ENCODE assay signal across 1 fruit fly cellular context in the genomic region with DNA sequence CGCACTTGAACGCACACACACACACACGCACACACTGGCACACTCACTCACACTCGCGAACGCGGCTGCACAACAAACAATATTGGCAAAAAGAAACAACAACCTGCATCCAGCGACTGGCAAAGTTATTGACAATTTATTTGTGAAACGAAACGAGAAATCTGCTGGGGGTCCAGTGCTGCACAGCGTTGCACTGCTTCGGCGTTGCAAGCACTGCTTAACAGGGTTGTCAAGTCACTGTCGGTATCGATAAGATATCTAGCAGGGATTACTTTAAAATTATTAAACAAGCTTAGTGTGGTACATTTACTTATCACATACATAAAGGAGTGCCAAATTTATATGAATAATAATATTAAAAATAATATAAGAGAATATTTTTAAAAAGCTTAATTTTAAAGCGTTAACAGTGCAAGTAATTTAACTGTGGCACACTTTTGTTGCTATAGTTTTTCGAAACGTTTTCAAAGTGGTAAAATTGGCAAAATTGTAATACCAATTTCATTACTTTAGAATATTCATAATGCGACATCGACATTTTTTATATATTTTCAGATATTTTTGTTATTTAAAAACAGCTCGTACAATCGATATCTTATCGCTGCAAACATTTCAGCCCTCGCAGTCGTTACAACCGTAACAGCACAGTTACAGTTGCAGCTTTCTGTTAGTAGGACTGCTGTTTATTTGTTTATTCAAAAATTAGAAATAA.
TF ChIP-seq lines count a peak whose summit lies in the region.

dsd (minus strand) TSS at position 179 of the 712 bp plus-strand sequence.
Tusp (plus strand) TSS at position 662 of the 712 bp plus-strand sequence.

TF ChIP-seq in whole organism, embryonic, 481 proteins besides CTCF, POLR2A, EP300 and RAD21 (continued from another document and continues in another):
- TF ChIP-seq sug (tag; optimal IDR thresholded peaks at IDR 0.05; lab: Kevin White, UChicago) = peak; percentile 100
- peak; percentile 73 for TF ChIP-seq B-H2 (GFP tag; optimal IDR thresholded peaks at IDR 0.05; lab: Kevin White, UChicago)
- TF ChIP-seq Antp (GFP tag; optimal IDR thresholded peaks at IDR 0.05; lab: Kevin White, UChicago) = peak; percentile 86
- peak; percentile 77 for TF ChIP-seq Aef1 (GFP tag; IDR thresholded peaks at IDR 0.05; lab: Robert Waterston, UW)
- TF ChIP-seq CG2875 (GFP tag; optimal IDR thresholded peaks at IDR 0.05; lab: Kevin White, UChicago) = peak; percentile 26
- TF ChIP-seq CG12155 (GFP tag; optimal IDR thresholded peaks at IDR 0.05; lab: Kevin White, UChicago) = peak; percentile 84
- peak; percentile 72 for TF ChIP-seq CG12104 (GFP tag; optimal IDR thresholded peaks at IDR 0.05; lab: Kevin White, UChicago)
- peak; percentile 46; the same call in 2 of the 3 replicates for TF ChIP-seq CG7357 (GFP tag; IDR thresholded peaks at IDR 0.05; lab: Robert Waterston, UW)
- peak; percentile 20; the same call in 1 of the 2 replicates for TF ChIP-seq Oaz (GFP tag; IDR thresholded peaks at IDR 0.05; lab: Robert Waterston, UW)
- peak; percentile 14 for TF ChIP-seq onecut (GFP tag; IDR thresholded peaks at IDR 0.05; lab: Robert Waterston, UW)
- TF ChIP-seq CG8359 (GFP tag; optimal IDR thresholded peaks at IDR 0.05; lab: Kevin White, UChicago; ENCODE audit: borderline replicate concordance) = no peak
- TF ChIP-seq ac (GFP tag; optimal IDR thresholded peaks at IDR 0.05; lab: Kevin White, UChicago) = no peak
- TF ChIP-seq Awh (GFP tag; IDR thresholded peaks at IDR 0.05; lab: Robert Waterston, UW) = peak; percentile 48
- TF ChIP-seq nau (GFP tag; optimal IDR thresholded peaks at IDR 0.05; lab: Kevin White, UChicago) = no peak
- TF ChIP-seq Doc2 (GFP tag; IDR thresholded peaks at IDR 0.05; lab: Robert Waterston, UW) = no peak
- TF ChIP-seq Dip3 (GFP tag; optimal IDR thresholded peaks at IDR 0.05; lab: Kevin White, UChicago) = peak; percentile 72
- peak; percentile 71 for TF ChIP-seq CG11504 (tag; optimal IDR thresholded peaks at IDR 0.05; lab: Kevin White, UChicago)
- peak; percentile 76 for TF ChIP-seq dysf (GFP tag; IDR thresholded peaks at IDR 0.05; lab: Robert Waterston, UW)
- TF ChIP-seq dan (GFP tag; IDR thresholded peaks at IDR 0.05; lab: Robert Waterston, UW) = no peak
- TF ChIP-seq tgo (GFP tag; IDR thresholded peaks at IDR 0.05; lab: Robert Waterston, UW) = peak; percentile 64; the same call in 2 of the 3 replicates
- TF ChIP-seq CG14710 (tag; optimal IDR thresholded peaks at IDR 0.05; lab: Kevin White, UChicago) = peak; percentile 77
- TF ChIP-seq zen (tag; optimal IDR thresholded peaks at IDR 0.05; lab: Kevin White, UChicago) = peak; percentile 48
- peak; percentile 35 for TF ChIP-seq slp2 (GFP tag; optimal IDR thresholded peaks at IDR 0.05; lab: Kevin White, UChicago)
- TF ChIP-seq CG6272 (GFP tag; IDR thresholded peaks at IDR 0.05; lab: Robert Waterston, UW) = peak; percentile 68
- peak; percentile 82 for TF ChIP-seq vvl (GFP tag; IDR thresholded peaks at IDR 0.05; lab: Robert Waterston, UW)
- peak; percentile 80; the same call in 2 of the 4 replicates for TF ChIP-seq chinmo (GFP tag; IDR thresholded peaks at IDR 0.05; lab: Robert Waterston, UW; ENCODE audit: partially characterized antibody)
- peak; percentile 66 for TF ChIP-seq Meics (GFP tag; optimal IDR thresholded peaks at IDR 0.05; lab: Kevin White, UChicago)
- peak; percentile 54 to 77 for TF ChIP-seq Hr51 (GFP tag; optimal IDR thresholded peaks at IDR 0.05; lab: Kevin White, UChicago)
- TF ChIP-seq slou (GFP tag; optimal IDR thresholded peaks at IDR 0.05; lab: Kevin White, UChicago) = peak; percentile 60
- TF ChIP-seq al (GFP tag; IDR thresholded peaks at IDR 0.05; lab: Robert Waterston, UW) = peak; percentile 69
- peak; percentile 68 for TF ChIP-seq dmrt99B (tag; optimal IDR thresholded peaks at IDR 0.05; lab: Kevin White, UChicago)
- TF ChIP-seq wor (GFP tag; IDR thresholded peaks at IDR 0.05; lab: Robert Waterston, UW) = no peak
- TF ChIP-seq CG11398 (GFP tag; optimal IDR thresholded peaks at IDR 0.05; lab: Kevin White, UChicago) = peak; percentile 24
- TF ChIP-seq E2f2 (GFP tag; IDR thresholded peaks at IDR 0.05; lab: Robert Waterston, UW) = peak; percentile 5; the same call in 1 of the 2 replicates
- TF ChIP-seq Camta (GFP tag; optimal IDR thresholded peaks at IDR 0.05; lab: Kevin White, UChicago) = peak; percentile 7
- peak; percentile 73 for TF ChIP-seq CG7987 (GFP tag; optimal IDR thresholded peaks at IDR 0.05; lab: Kevin White, UChicago)
- peak; percentile 69 for TF ChIP-seq Dek (tag; optimal IDR thresholded peaks at IDR 0.05; lab: Kevin White, UChicago)
- peak; percentile 50 for TF ChIP-seq Usf (GFP tag; optimal IDR thresholded peaks at IDR 0.05; lab: Kevin White, UChicago)
- 0 out of 2 replicates have a peak, but pooled peaks have one; percentile 36 for TF ChIP-seq klu (GFP tag; IDR thresholded peaks at IDR 0.05; lab: Robert Waterston, UW)
- peak; percentile 70 for TF ChIP-seq tio (GFP tag; optimal IDR thresholded peaks at IDR 0.05; lab: Kevin White, UChicago)
- peak; percentile 32 for TF ChIP-seq odd (GFP tag; optimal IDR thresholded peaks at IDR 0.05; lab: Kevin White, UChicago)
- TF ChIP-seq CG7372 (GFP tag; IDR thresholded peaks at IDR 0.05; lab: Robert Waterston, UW) = peak; percentile 55; the same call in 1 of the 2 replicates
- peak; percentile 14 for TF ChIP-seq HmgD (GFP tag; optimal IDR thresholded peaks at IDR 0.05; lab: Kevin White, UChicago)
- peak; percentile 48; the same call in 1 of the 2 replicates for TF ChIP-seq Ada2b (GFP tag; IDR thresholded peaks at IDR 0.05; lab: Robert Waterston, UW)
- TF ChIP-seq hkb (optimal IDR thresholded peaks at IDR 0.05; lab: Kevin White, UChicago) = no peak
- TF ChIP-seq hkb (GFP tag; IDR thresholded peaks at IDR 0.05; lab: Robert Waterston, UW) = peak; percentile 47
- peak; percentile 66 for TF ChIP-seq vfl (GFP tag; optimal IDR thresholded peaks at IDR 0.05; lab: Kevin White, UChicago)
- TF ChIP-seq CG15601 (tag; optimal IDR thresholded peaks at IDR 0.05; lab: Kevin White, UChicago) = peak; percentile 61
- TF ChIP-seq shn (GFP tag; optimal IDR thresholded peaks at IDR 0.05; lab: Kevin White, UChicago) = peak; percentile 75
- peak; percentile 21; the same call in 1 of the 3 replicates for TF ChIP-seq CG2199 (GFP tag; IDR thresholded peaks at IDR 0.05; lab: Robert Waterston, UW)
- peak; percentile 85 for TF ChIP-seq chn (GFP tag; optimal IDR thresholded peaks at IDR 0.05; lab: Kevin White, UChicago)
- TF ChIP-seq Fer1 (GFP tag; optimal IDR thresholded peaks at IDR 0.05; lab: Kevin White, UChicago) = peak; percentile 39
- TF ChIP-seq CG17361 (GFP tag; IDR thresholded peaks at IDR 0.05; lab: Robert Waterston, UW) = peak; percentile 85
- TF ChIP-seq CG6854 (GFP tag; optimal IDR thresholded peaks at IDR 0.05; lab: Kevin White, UChicago) = no peak
- no peak for TF ChIP-seq Nf-YA (GFP tag; IDR thresholded peaks at IDR 0.05; lab: Robert Waterston, UW)
- TF ChIP-seq Hr78 (GFP tag; optimal IDR thresholded peaks at IDR 0.05; lab: Kevin White, UChicago) = no peak
- TF ChIP-seq Six4 (GFP tag; optimal IDR thresholded peaks at IDR 0.05; lab: Kevin White, UChicago) = peak; percentile 58
- peak; percentile 76 for TF ChIP-seq CG34422 (GFP tag; IDR thresholded peaks at IDR 0.05; lab: Robert Waterston, UW)
- peak; percentile 75 for TF ChIP-seq gcm2 (GFP tag; optimal IDR thresholded peaks at IDR 0.05; lab: Kevin White, UChicago)
- TF ChIP-seq gro (GFP tag; optimal IDR thresholded peaks at IDR 0.05; lab: Kevin White, UChicago) = peak; percentile 65
- peak; percentile 44 for TF ChIP-seq Asciz (GFP tag; optimal IDR thresholded peaks at IDR 0.05; lab: Kevin White, UChicago)
- TF ChIP-seq pita (GFP tag; optimal IDR thresholded peaks at IDR 0.05; lab: Kevin White, UChicago) = no peak
- TF ChIP-seq Nf-YB (GFP tag; optimal IDR thresholded peaks at IDR 0.05; lab: Kevin White, UChicago) = peak; percentile 3
- peak; percentile 74 for TF ChIP-seq CG13775 (GFP tag; optimal IDR thresholded peaks at IDR 0.05; lab: Kevin White, UChicago)
- no peak for TF ChIP-seq Stat92E (GFP tag; optimal IDR thresholded peaks at IDR 0.05; lab: Kevin White, UChicago)
- no peak for TF ChIP-seq hth (optimal IDR thresholded peaks at IDR 0.05; lab: Kevin White, UChicago)
- TF ChIP-seq CG34376 (GFP tag; optimal IDR thresholded peaks at IDR 0.05; lab: Kevin White, UChicago) = no peak
- peak; percentile 75 for TF ChIP-seq CoRest (tag; optimal IDR thresholded peaks at IDR 0.05; lab: Kevin White, UChicago)
- TF ChIP-seq CG18011 (GFP tag; optimal IDR thresholded peaks at IDR 0.05; lab: Kevin White, UChicago) = peak; percentile 50
- no peak for TF ChIP-seq seq (GFP tag; IDR thresholded peaks at IDR 0.05; lab: Robert Waterston, UW)
- peak; percentile 39 for TF ChIP-seq BtbVII (GFP tag; optimal IDR thresholded peaks at IDR 0.05; lab: Kevin White, UChicago)
- peak; percentile 15 for TF ChIP-seq CG15073 (GFP tag; optimal IDR thresholded peaks at IDR 0.05; lab: Kevin White, UChicago)
- TF ChIP-seq D19A (tag; optimal IDR thresholded peaks at IDR 0.05; lab: Kevin White, UChicago) = peak; percentile 47
- TF ChIP-seq fu2 (GFP tag; optimal IDR thresholded peaks at IDR 0.05; lab: Kevin White, UChicago) = peak; percentile 71
- TF ChIP-seq CG10543 (GFP tag; optimal IDR thresholded peaks at IDR 0.05; lab: Kevin White, UChicago) = peak; percentile 79
- peak; percentile 68 for TF ChIP-seq Rx (GFP tag; IDR thresholded peaks at IDR 0.05; lab: Robert Waterston, UW)
- TF ChIP-seq tna (GFP tag; IDR thresholded peaks at IDR 0.05; lab: Robert Waterston, UW; ENCODE audit: partially characterized antibody) = peak; percentile 24; the same call in 1 of the 2 replicates
- peak; percentile 11 for TF ChIP-seq CG17912 (GFP tag; optimal IDR thresholded peaks at IDR 0.05; lab: Kevin White, UChicago)
- no peak for TF ChIP-seq CG3838 (GFP tag; optimal IDR thresholded peaks at IDR 0.05; lab: Kevin White, UChicago)
- TF ChIP-seq dpn (GFP tag; optimal IDR thresholded peaks at IDR 0.05; lab: Kevin White, UChicago) = peak; percentile 74 to 85
- peak; percentile 4 for TF ChIP-seq nom (GFP tag; optimal IDR thresholded peaks at IDR 0.05; lab: Kevin White, UChicago)
- peak; percentile 39 for TF ChIP-seq CG31388 (GFP tag; optimal IDR thresholded peaks at IDR 0.05; lab: Kevin White, UChicago)
- TF ChIP-seq CG14014 (GFP tag; IDR thresholded peaks at IDR 0.05; lab: Robert Waterston, UW) = peak; percentile 77
- peak; percentile 87 for TF ChIP-seq Gug (GFP tag; IDR thresholded peaks at IDR 0.05; lab: Robert Waterston, UW)
- TF ChIP-seq CG13894 (tag; optimal IDR thresholded peaks at IDR 0.05; lab: Kevin White, UChicago) = peak; percentile 13
- TF ChIP-seq ttk (GFP tag; IDR thresholded peaks at IDR 0.05; lab: Robert Waterston, UW) = peak; percentile 77
- peak; percentile 66 for TF ChIP-seq ssp (GFP tag; IDR thresholded peaks at IDR 0.05; lab: Robert Waterston, UW)
- peak; percentile 79 for TF ChIP-seq CG18599 (GFP tag; optimal IDR thresholded peaks at IDR 0.05; lab: Kevin White, UChicago)
- peak; percentile 81 for TF ChIP-seq lilli (GFP tag; optimal IDR thresholded peaks at IDR 0.05; lab: Kevin White, UChicago)
- peak; percentile 57 for TF ChIP-seq Opbp (GFP tag; IDR thresholded peaks at IDR 0.05; lab: Robert Waterston, UW; ENCODE audit: partially characterized antibody)
- no peak for TF ChIP-seq run (tag; optimal IDR thresholded peaks at IDR 0.05; lab: Kevin White, UChicago)
- TF ChIP-seq CG8281 (tag; optimal IDR thresholded peaks at IDR 0.05; lab: Kevin White, UChicago) = peak; percentile 50
- TF ChIP-seq CG7928 (GFP tag; optimal IDR thresholded peaks at IDR 0.05; lab: Kevin White, UChicago) = peak; percentile 74
- no peak for TF ChIP-seq corto (GFP tag; optimal IDR thresholded peaks at IDR 0.05; lab: Kevin White, UChicago)
- peak; percentile 11; the same call in 1 of the 2 replicates for TF ChIP-seq bbx (GFP tag; IDR thresholded peaks at IDR 0.05; lab: Robert Waterston, UW; ENCODE audit: partially characterized antibody)
- peak; percentile 11 for TF ChIP-seq crc (GFP tag; optimal IDR thresholded peaks at IDR 0.05; lab: Kevin White, UChicago)
- TF ChIP-seq CG42726 (GFP tag; IDR thresholded peaks at IDR 0.05; lab: Robert Waterston, UW; ENCODE audit: partially characterized antibody) = 0 out of 2 replicates have a peak, but pooled peaks have one; percentile 58
- TF ChIP-seq Dp (GFP tag; optimal IDR thresholded peaks at IDR 0.05; lab: Kevin White, UChicago) = peak; percentile 25
- TF ChIP-seq mld (GFP tag; IDR thresholded peaks at IDR 0.05; lab: Robert Waterston, UW; ENCODE audit: partially characterized antibody) = no peak
- TF ChIP-seq Mes4 (GFP tag; optimal IDR thresholded peaks at IDR 0.05; lab: Kevin White, UChicago) = peak; percentile 6
- peak; percentile 52 for TF ChIP-seq CG5180 (GFP tag; optimal IDR thresholded peaks at IDR 0.05; lab: Kevin White, UChicago)
- peak; percentile 66 for TF ChIP-seq tx (GFP tag; optimal IDR thresholded peaks at IDR 0.05; lab: Kevin White, UChicago)
- TF ChIP-seq pfk (GFP tag; optimal IDR thresholded peaks at IDR 0.05; lab: Kevin White, UChicago) = peak; percentile 75
- peak; percentile 54 for TF ChIP-seq CG18476 (GFP tag; optimal IDR thresholded peaks at IDR 0.05; lab: Kevin White, UChicago)
- TF ChIP-seq CG16863 (GFP tag; optimal IDR thresholded peaks at IDR 0.05; lab: Kevin White, UChicago) = peak; percentile 62
- peak; percentile 72; the same call in 1 of the 2 replicates for TF ChIP-seq CG1024 (GFP tag; IDR thresholded peaks at IDR 0.05; lab: Robert Waterston, UW)
- peak; percentile 48; the same call in 1 of the 3 replicates for TF ChIP-seq CG2889 (GFP tag; IDR thresholded peaks at IDR 0.05; lab: Robert Waterston, UW)
- TF ChIP-seq CG1832 (GFP tag; optimal IDR thresholded peaks at IDR 0.05; lab: Kevin White, UChicago) = no peak
- peak; percentile 12 for TF ChIP-seq D19B (GFP tag; optimal IDR thresholded peaks at IDR 0.05; lab: Kevin White, UChicago)
- TF ChIP-seq CG17612 (GFP tag; IDR thresholded peaks at IDR 0.05; lab: Robert Waterston, UW) = 0 out of 2 replicates have a peak, but pooled peaks have one; percentile 17
- TF ChIP-seq CG4820 (GFP tag; optimal IDR thresholded peaks at IDR 0.05; lab: Kevin White, UChicago) = peak; percentile 68
- TF ChIP-seq CG10462 (GFP tag; optimal IDR thresholded peaks at IDR 0.05; lab: Kevin White, UChicago) = peak; percentile 77
- TF ChIP-seq CG15479 (GFP tag; optimal IDR thresholded peaks at IDR 0.05; lab: Kevin White, UChicago) = peak; percentile 32
- TF ChIP-seq HmgZ (tag; optimal IDR thresholded peaks at IDR 0.05; lab: Kevin White, UChicago) = peak; percentile 69
- TF ChIP-seq CG7745 (tag; optimal IDR thresholded peaks at IDR 0.05; lab: Kevin White, UChicago) = no peak
- TF ChIP-seq CG9797 (GFP tag; optimal IDR thresholded peaks at IDR 0.05; lab: Kevin White, UChicago) = no peak
- peak; percentile 45 for TF ChIP-seq CHES-1-like (GFP tag; optimal IDR thresholded peaks at IDR 0.05; lab: Kevin White, UChicago)
- no peak for TF ChIP-seq Eip74EF (GFP tag; optimal IDR thresholded peaks at IDR 0.05; lab: Kevin White, UChicago)
